Fruit fly (Drosophila melanogaster) whole organism, embryonic: ENCODE measurements around the gene GNBP3.
A peak's percentile ranks its signal among the peaks of the same experiment; 100 is the strongest.

ENCODE experiments used
- Abd-B ChIP-seq: fragments of 200-800 bp; sonication (Bioruptor generic); optimal IDR thresholded peaks from 2 replicates; lab custom pipeline; 2018; ENCODE audit warnings: missing biosample characterization, mild to moderate bottlenecking, missing genetic modification characterization, moderate library complexity
- Antp ChIP-seq: fragments of 200-800 bp; sonication (Bioruptor generic); optimal IDR thresholded peaks from 3 replicates; lab custom pipeline; 2016; ENCODE audit warnings: missing biosample characterization, missing genetic modification characterization
- Atf3 ChIP-seq: fragments of 200-800 bp; sonication (Bioruptor generic); optimal IDR thresholded peaks from 3 replicates; lab custom pipeline; 2016; ENCODE audit warnings: missing biosample characterization, missing genetic modification characterization
- B-H2 ChIP-seq: fragments of 200-800 bp; sonication (Bioruptor generic); optimal IDR thresholded peaks from 2 replicates; lab custom pipeline; 2018; ENCODE audit warnings: missing biosample characterization, mild to moderate bottlenecking, missing genetic modification characterization
- BtbVII ChIP-seq: fragments of 200-800 bp; sonication (Bioruptor generic); optimal IDR thresholded peaks from 3 replicates; lab custom pipeline; 2017; ENCODE audit warnings: missing biosample characterization, mild to moderate bottlenecking, missing genetic modification characterization
- CG10462 ChIP-seq: fragments of 200-800 bp; sonication (Bioruptor generic); optimal IDR thresholded peaks from 2 replicates; lab custom pipeline; 2016; ENCODE audit warnings: missing biosample characterization, missing genetic modification characterization
- CG11695 ChIP-seq: fragments of 200-800 bp; sonication (Bioruptor generic); IDR thresholded peaks from 3 replicates; pipeline ENCODE4 v1.3.6; 2022; ENCODE audit warnings: missing biosample characterization, missing genetic modification characterization
- CG11696 ChIP-seq: fragments of 200-800 bp; sonication (Bioruptor generic); IDR thresholded peaks from 2 replicates; pipeline ENCODE4 v1.3.6; 2022; ENCODE audit warnings: missing biosample characterization, missing genetic modification characterization
- CG1233 ChIP-seq: fragments of 200-800 bp; sonication (Bioruptor generic); optimal IDR thresholded peaks from 4 replicates; lab custom pipeline; 2018; ENCODE audit warnings: missing biosample characterization, mild to moderate bottlenecking, missing genetic modification characterization
- CG13894 ChIP-seq: fragments of 200-800 bp; sonication (Bioruptor generic); optimal IDR thresholded peaks from 3 replicates; lab custom pipeline; 2018; ENCODE audit warnings: missing biosample characterization, mild to moderate bottlenecking, missing genetic modification characterization, moderate library complexity
- CG15269 ChIP-seq: fragments of 200-800 bp; sonication (Bioruptor generic); optimal IDR thresholded peaks from 2 replicates; lab custom pipeline; 2018; ENCODE audit warnings: missing biosample characterization, mild to moderate bottlenecking, missing genetic modification characterization, moderate library complexity
- CG18476 ChIP-seq: fragments of 200-800 bp; sonication (Bioruptor generic); optimal IDR thresholded peaks from 2 replicates; lab custom pipeline; 2016; ENCODE audit warnings: missing biosample characterization, mild to moderate bottlenecking, missing genetic modification characterization
- CG2129 ChIP-seq: fragments of 200-800 bp; sonication (Bioruptor generic); IDR thresholded peaks from 2 replicates; pipeline ENCODE4 v1.3.6; 2022; ENCODE audit warnings: missing biosample characterization, missing genetic modification characterization; ENCODE audit not compliant: partially characterized antibody
- CG4404 ChIP-seq: fragments of 200-800 bp; sonication (Bioruptor generic); IDR thresholded peaks from 2 replicates; pipeline ENCODE4 v1.3.6; 2022; ENCODE audit warnings: missing biosample characterization, missing genetic modification characterization
- CG5245 ChIP-seq: fragments of 200-800 bp; sonication (Bioruptor generic); optimal IDR thresholded peaks from 3 replicates; lab custom pipeline; 2016; ENCODE audit warnings: missing biosample characterization, missing genetic modification characterization
- CG6683 ChIP-seq: fragments of 200-800 bp; sonication (Bioruptor generic); optimal IDR thresholded peaks from 2 replicates; lab custom pipeline; 2017; ENCODE audit warnings: missing biosample characterization, mild to moderate bottlenecking, missing genetic modification characterization, missing genetic modification reagents
- CG7928 ChIP-seq: fragments of 200-800 bp; sonication (Bioruptor generic); optimal IDR thresholded peaks from 2 replicates; lab custom pipeline; 2017; ENCODE audit warnings: missing biosample characterization, mild to moderate bottlenecking, missing genetic modification characterization
- CG8924 ChIP-seq: fragments of 200-800 bp; optimal IDR thresholded peaks from 3 replicates; lab custom pipeline; 2019; ENCODE audit warnings: missing biosample characterization, mild to moderate bottlenecking, missing genetic modification characterization, moderate library complexity
- Dbx ChIP-seq: fragments of 200-800 bp; sonication (Bioruptor generic); IDR thresholded peaks from 3 replicates; pipeline ENCODE4 v1.3.6; 2022; ENCODE audit warnings: missing biosample characterization, missing genetic modification characterization
- Fer2 ChIP-seq: fragments of 200-800 bp; sonication (Bioruptor generic); optimal IDR thresholded peaks from 2 replicates; lab custom pipeline; 2018; ENCODE audit warnings: missing biosample characterization, mild to moderate bottlenecking, missing genetic modification characterization, moderate library complexity
- Gsc ChIP-seq: fragments of 200-800 bp; sonication (Bioruptor generic); IDR thresholded peaks from 2 replicates; pipeline ENCODE4 v1.3.6; 2022; ENCODE audit warnings: missing biosample characterization, missing genetic modification characterization
- HmgZ ChIP-seq: fragments of 200-800 bp; sonication (Bioruptor generic); optimal IDR thresholded peaks from 2 replicates; lab custom pipeline; 2018; ENCODE audit warnings: missing biosample characterization, mild to moderate bottlenecking, missing genetic modification characterization
- Hr51 ChIP-seq, 2 experiments: fragments of 200-800 bp; sonication (Bioruptor generic); optimal IDR thresholded peaks; 2 replicates in 1 of 2; 3 replicates in 1 of 2; lab custom pipeline; 2016 to 2018; ENCODE audit warnings: missing biosample characterization in 2 of 2, missing genetic modification characterization in 2 of 2, mild to moderate bottlenecking in 1 of 2, moderate library complexity in 1 of 2
- Myb ChIP-seq: fragments of 200-800 bp; sonication (Bioruptor generic); optimal IDR thresholded peaks from 2 replicates; lab custom pipeline; 2016; ENCODE audit warnings: missing biosample characterization, missing genetic modification characterization
- NK7.1 ChIP-seq: fragments of 200-800 bp; sonication (Bioruptor generic); optimal IDR thresholded peaks from 3 replicates; lab custom pipeline; 2016; ENCODE audit warnings: missing biosample characterization, missing genetic modification characterization
- Neu2 ChIP-seq: fragments of 200-800 bp; sonication (Bioruptor generic); optimal IDR thresholded peaks from 3 replicates; lab custom pipeline; 2016; ENCODE audit warnings: missing biosample characterization, missing genetic modification characterization, borderline replicate concordance
- NfI ChIP-seq: fragments of 200-800 bp; sonication (Bioruptor generic); optimal IDR thresholded peaks from 3 replicates; lab custom pipeline; 2018; ENCODE audit warnings: missing biosample characterization, mild to moderate bottlenecking, missing genetic modification characterization, moderate library complexity
- Oli ChIP-seq: fragments of 200-800 bp; sonication (Bioruptor generic); optimal IDR thresholded peaks from 2 replicates; lab custom pipeline; 2018; ENCODE audit warnings: missing biosample characterization, mild to moderate bottlenecking, missing genetic modification characterization, moderate library complexity
- Spps ChIP-seq: fragments of 200-800 bp; sonication (Bioruptor generic); optimal IDR thresholded peaks from 2 replicates; lab custom pipeline; 2018; ENCODE audit warnings: missing biosample characterization, mild to moderate bottlenecking, missing genetic modification characterization
- Trl ChIP-seq, 3 experiments: fragments of >200 bp in 2 of 3; fragments of 200-800 bp in 1 of 3; sonication (Bioruptor generic) in 1 of 3; optimal IDR thresholded peaks; 2 replicates in 1 of 3; 3 replicates in 2 of 3; lab custom pipeline; 2016 to 2017; ENCODE audit warnings: missing biosample characterization in 1 of 3, missing genetic modification characterization in 1 of 3
- al ChIP-seq: fragments of 200-800 bp; sonication (Bioruptor generic); IDR thresholded peaks from 2 replicates; pipeline ENCODE4 v1.3.6; 2022; ENCODE audit warnings: missing biosample characterization, missing genetic modification characterization
- az2 ChIP-seq: fragments of 200-800 bp; sonication (Bioruptor generic); optimal IDR thresholded peaks from 3 replicates; lab custom pipeline; 2016; ENCODE audit warnings: missing biosample characterization, missing genetic modification characterization
- bab2 ChIP-seq: fragments of 200-800 bp; sonication (Bioruptor generic); optimal IDR thresholded peaks from 2 replicates; lab custom pipeline; 2016; ENCODE audit warnings: missing biosample characterization, missing genetic modification characterization
- chinmo ChIP-seq: fragments of 200-800 bp; sonication (Bioruptor generic); IDR thresholded peaks from 4 replicates; pipeline ENCODE4 v1.3.6; 2022; ENCODE audit warnings: missing biosample characterization, missing genetic modification characterization; ENCODE audit not compliant: partially characterized antibody
- chn ChIP-seq: fragments of 200-800 bp; sonication (Bioruptor generic); optimal IDR thresholded peaks from 2 replicates; lab custom pipeline; 2016; ENCODE audit warnings: missing biosample characterization, missing genetic modification characterization
- fd64A ChIP-seq: fragments of 200-800 bp; sonication (Bioruptor generic); optimal IDR thresholded peaks from 3 replicates; lab custom pipeline; 2018; ENCODE audit warnings: missing biosample characterization, mild to moderate bottlenecking, missing genetic modification characterization
- fru ChIP-seq: fragments of >200 bp; optimal IDR thresholded peaks from 2 replicates; lab custom pipeline; 2017
- fu2 ChIP-seq: fragments of 200-800 bp; sonication (Bioruptor generic); optimal IDR thresholded peaks from 2 replicates; lab custom pipeline; 2016; ENCODE audit warnings: missing biosample characterization, missing genetic modification characterization
- gro ChIP-seq: fragments of 200-800 bp; sonication (Bioruptor generic); optimal IDR thresholded peaks from 2 replicates; lab custom pipeline; 2016; ENCODE audit warnings: missing biosample characterization, missing genetic modification characterization
- kay ChIP-seq: fragments of 200-800 bp; sonication (Bioruptor generic); optimal IDR thresholded peaks from 2 replicates; lab custom pipeline; 2016; ENCODE audit warnings: missing biosample characterization, missing genetic modification characterization
- knrl ChIP-seq: fragments of 200-800 bp; sonication (Bioruptor generic); IDR thresholded peaks from 3 replicates; pipeline ENCODE4 v1.3.6; 2022; ENCODE audit warnings: missing biosample characterization, missing genetic modification characterization; ENCODE audit not compliant: partially characterized antibody
- lmd ChIP-seq: fragments of 200-800 bp; sonication (Bioruptor generic); IDR thresholded peaks from 2 replicates; pipeline ENCODE4 v1.3.6; 2022; ENCODE audit warnings: missing biosample characterization, missing genetic modification characterization
- mld ChIP-seq: fragments of 200-800 bp; sonication (Bioruptor generic); IDR thresholded peaks from 3 replicates; pipeline ENCODE4 v1.3.6; 2022; ENCODE audit warnings: missing biosample characterization, missing genetic modification characterization; ENCODE audit not compliant: partially characterized antibody
- odd ChIP-seq: fragments of 200-800 bp; sonication (Bioruptor generic); optimal IDR thresholded peaks from 2 replicates; lab custom pipeline; 2017; ENCODE audit warnings: missing biosample characterization, mild to moderate bottlenecking, missing genetic modification characterization
- pnt ChIP-seq: fragments of 200-800 bp; sonication (Bioruptor generic); optimal IDR thresholded peaks from 3 replicates; lab custom pipeline; 2016; ENCODE audit warnings: missing biosample characterization, missing genetic modification characterization
- ranshi ChIP-seq: fragments of 200-800 bp; sonication (Bioruptor generic); IDR thresholded peaks from 2 replicates; pipeline ENCODE4 v1.3.6; 2022; ENCODE audit warnings: missing biosample characterization, missing genetic modification characterization
- scrt ChIP-seq: fragments of 200-800 bp; sonication (Bioruptor generic); optimal IDR thresholded peaks from 2 replicates; lab custom pipeline; 2018; ENCODE audit warnings: missing biosample characterization, mild to moderate bottlenecking, missing genetic modification characterization, moderate library complexity
- tin ChIP-seq: fragments of 200-800 bp; sonication (Bioruptor generic); optimal IDR thresholded peaks from 3 replicates; lab custom pipeline; 2016; ENCODE audit warnings: missing biosample characterization, missing genetic modification characterization
- trem ChIP-seq: fragments of 200-800 bp; optimal IDR thresholded peaks from 3 replicates; lab custom pipeline; 2019; ENCODE audit warnings: missing biosample characterization, mild to moderate bottlenecking, missing genetic modification characterization, moderate library complexity
- unpg ChIP-seq: fragments of 200-800 bp; sonication (Bioruptor generic); optimal IDR thresholded peaks from 3 replicates; lab custom pipeline; 2018; ENCODE audit warnings: missing biosample characterization, mild to moderate bottlenecking, missing genetic modification characterization, moderate library complexity
- z ChIP-seq: fragments of 200-800 bp; sonication (Bioruptor generic); IDR thresholded peaks from 3 replicates; pipeline ENCODE4 v1.3.6; 2022; ENCODE audit warnings: missing biosample characterization, missing genetic modification characterization

GNBP3 gene

DNA sequence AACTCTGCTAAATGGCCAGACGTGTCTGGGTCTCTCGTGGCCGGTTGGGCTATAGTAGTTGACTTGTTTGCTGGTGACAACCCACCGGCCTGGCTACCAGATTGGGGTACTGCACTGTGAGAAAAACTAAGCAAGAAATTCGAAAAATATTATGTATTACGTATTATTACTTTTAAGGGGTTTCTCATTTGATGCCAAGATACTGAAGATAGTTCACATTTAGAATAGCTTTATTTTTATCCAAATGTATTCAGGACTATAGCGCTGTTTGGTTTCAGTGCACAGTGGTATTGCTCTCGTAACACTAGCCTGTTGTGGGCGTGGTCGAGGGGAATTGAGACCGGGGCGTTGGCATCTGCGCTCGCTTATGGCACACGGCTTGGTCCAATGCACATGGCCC, 34.1 kb upstream of the GNBP3 start (continued):
- TF ChIP-seq CG18476 (GFP tag; lab: Kevin White, UChicago) (peak; percentile 37), chn (GFP tag; lab: Kevin White, UChicago) (peak; percentile 38), CG13894 (tag; lab: Kevin White, UChicago) (peak; percentile 26), CG1233 (GFP tag; lab: Kevin White, UChicago) (no peak), CG7928 (peak; percentile 41), trem (peak; percentile 17), Neu2 (no peak), Oli (peak; percentile 80), gro (GFP tag; lab: Kevin White, UChicago) (peak; percentile 36), pnt (GFP tag; lab: Kevin White, UChicago) (peak; percentile 18), tin (peak; percentile 69), NK7.1 (GFP tag; lab: Kevin White, UChicago) (peak; percentile 23), CG10462 (GFP tag; lab: Kevin White, UChicago) (peak; percentile 20), knrl (GFP tag; lab: Robert Waterston, UW) (no peak), CG11696 (GFP tag; lab: Robert Waterston, UW) (no peak), mld (GFP tag; lab: Robert Waterston, UW) (no peak), kay (GFP tag; lab: Kevin White, UChicago) (no peak), Abd-B (no peak), HmgZ (tag; lab: Kevin White, UChicago) (peak; percentile 2), ranshi (peak; percentile 63; the same call in 1 of the 2 replicates), bab2 (GFP tag; lab: Kevin White, UChicago) (no peak), Atf3 (no peak), CG2129 (GFP tag; lab: Robert Waterston, UW) (no peak), Fer2 (tag; lab: Kevin White, UChicago) (no peak), al (peak; percentile 64), CG8924 (tag; lab: Kevin White, UChicago) (peak; percentile 62), CG5245 (GFP tag; lab: Kevin White, UChicago) (peak; percentile 36), Trl (optimal IDR thresholded peaks at IDR 0.05; lab: Kevin White, UChicago) (no peak), Trl (GFP tag; optimal IDR thresholded peaks at IDR 0.05; lab: Kevin White, UChicago) (peak; percentile 54), lmd (GFP tag; lab: Robert Waterston, UW) (peak; percentile 71), az2 (GFP tag; lab: Kevin White, UChicago) (peak; percentile 52), fu2 (GFP tag; lab: Kevin White, UChicago) (peak; percentile 7), NfI (GFP tag; lab: Kevin White, UChicago) (peak; percentile 44), CG4404 (peak; percentile 52), CG6683 (GFP tag; lab: Kevin White, UChicago) (peak; percentile 29), CG11695 (peak; percentile 47; the same call in 2 of the 3 replicates), z (GFP tag; lab: Robert Waterston, UW) (no peak), BtbVII (peak; percentile 50), Myb (GFP tag; lab: Kevin White, UChicago) (no peak), Antp (GFP tag; lab: Kevin White, UChicago) (peak; percentile 53), Gsc (GFP tag; lab: Robert Waterston, UW) (no peak), B-H2 (GFP tag; lab: Kevin White, UChicago) (no peak), Spps (tag; lab: Kevin White, UChicago) (no peak), fd64A (GFP tag; lab: Kevin White, UChicago) (peak; percentile 1), CG15269 (peak; percentile 78), Hr51 (GFP tag; optimal IDR thresholded peaks at IDR 0.05; lab: Kevin White, UChicago) (peak; percentile 2 to 87), fru (lab: Kevin White, UChicago) (no peak), scrt (GFP tag; lab: Kevin White, UChicago) (peak; percentile 52), chinmo (GFP tag; lab: Robert Waterston, UW) (no peak), Dbx (peak; percentile 59; the same call in 1 of the 3 replicates), unpg (GFP tag; lab: Kevin White, UChicago) (peak; percentile 79), odd (GFP tag; lab: Kevin White, UChicago) (peak; percentile 46)
